Worm (Caenorhabditis elegans) whole organism, young adult: ENCODE results near the gene K05G3.1.

Source experiments
- ama-1 ChIP-seq, 3 experiments: fragments of 150-350 bp in 1 of 3; sonication (generic microtip) in 2 of 3; optimal IDR thresholded peaks; 2 replicates each; lab custom pipeline; 2014 to 2018; ENCODE audit warnings: missing biosample characterization in 2 of 3, missing genetic modification characterization in 2 of 3, missing genetic modification reagents in 2 of 3
- nfya-1 ChIP-seq: sonication (generic microtip); optimal IDR thresholded peaks from 2 replicates; lab custom pipeline; 2017; ENCODE audit warnings: antibody characterized with exemption, missing compliant biosample characterization, missing genetic modification characterization, borderline replicate concordance; ENCODE audit not compliant: insufficient read depth
- nhr-80 ChIP-seq: sonication (generic microtip); optimal IDR thresholded peaks from 2 replicates; lab custom pipeline; 2016; ENCODE audit warnings: missing genetic modification characterization, missing compliant biosample characterization
- rec-8 ChIP-seq, 2 experiments: sonication (generic microtip); optimal IDR thresholded peaks; 2 replicates each; lab custom pipeline; 2016; ENCODE audit warnings: mild to moderate bottlenecking in 2 of 2, missing genetic modification characterization in 2 of 2, missing genetic modification reagents in 2 of 2, missing genotype in 2 of 2, missing biosample characterization in 1 of 2, missing compliant biosample characterization in 1 of 2, moderate library complexity in 1 of 2
- snpc-1.3 ChIP-seq: sonication (generic microtip); optimal IDR thresholded peaks from 2 replicates; lab custom pipeline; 2017; ENCODE audit warnings: missing genetic modification characterization, mild to moderate bottlenecking, missing compliant biosample characterization, antibody characterized with exemption, moderate library complexity, missing genotype, missing genetic modification reagents; ENCODE audit not compliant: insufficient read depth

ce11 chrX:16457113-16457512 lies 44.0 kb upstream of the K05G3.1 start:
- TF ChIP-seq ama-1 (optimal IDR thresholded peaks at IDR 0.05; lab: Kevin White, UChicago) (no peak), ama-1 (GFP tag; optimal IDR thresholded peaks at IDR 0.05; lab: Kevin White, UChicago) (no peak), nfya-1 (tag; lab: Kevin White, UChicago) (no peak), rec-8 (tag; optimal IDR thresholded peaks at IDR 0.05; lab: Kevin White, UChicago) (no peak), nhr-80 (tag; lab: Kevin White, UChicago) (no peak), snpc-1.3 (tag; lab: Kevin White, UChicago) (no peak)
